Worm (Caenorhabditis elegans) whole organism, young adult: ENCODE measurements around the gene phat-3.

Experiments used
- B0019.2 ChIP-seq: fragments of 200-800 bp; sonication (Bioruptor generic); conservative IDR thresholded peaks from 2 replicates; pipeline ENCODE4 v1.3.6; 2022; ENCODE audit warnings: missing genetic modification reagents, missing genetic modification characterization, missing compliant biosample characterization
- C06A6.2 ChIP-seq: fragments of 200-800 bp; sonication (Bioruptor generic); conservative IDR thresholded peaks from 2 replicates; pipeline ENCODE4 v1.3.6; 2022; ENCODE audit warnings: missing genetic modification characterization, missing compliant biosample characterization
- D2030.7 ChIP-seq: fragments of 200-800 bp; sonication (Bioruptor generic); IDR thresholded peaks from 2 replicates; pipeline ENCODE4 v1.3.6; 2022; ENCODE audit warnings: missing genetic modification reagents, missing genetic modification characterization, missing compliant biosample characterization
- F33H1.4 ChIP-seq: fragments of 200-800 bp; sonication (Bioruptor generic); IDR thresholded peaks from 2 replicates; pipeline ENCODE4 v1.3.6; 2022; ENCODE audit warnings: missing genetic modification reagents, missing genetic modification characterization, missing compliant biosample characterization
- F52B5.7 ChIP-seq: sonication (generic microtip); optimal IDR thresholded peaks from 2 replicates; lab custom pipeline; 2016; ENCODE audit warnings: mild to moderate bottlenecking, missing genetic modification characterization, missing compliant biosample characterization
- T07F8.4 ChIP-seq: sonication (generic microtip); optimal IDR thresholded peaks from 2 replicates; lab custom pipeline; 2016; ENCODE audit warnings: mild to moderate bottlenecking, missing genetic modification characterization, moderate library complexity, missing compliant biosample characterization
- Y53G8AR.9 ChIP-seq: fragments of 200-800 bp; sonication (Bioruptor generic); conservative IDR thresholded peaks from 2 replicates; pipeline ENCODE4 v1.3.6; 2022; ENCODE audit warnings: missing genetic modification reagents, missing genetic modification characterization, missing compliant biosample characterization
- Y67H2A.10 ChIP-seq: fragments of 200-800 bp; sonication (Bioruptor generic); conservative IDR thresholded peaks from 2 replicates; pipeline ENCODE4 v1.3.6; 2022; ENCODE audit warnings: missing genetic modification reagents, missing genetic modification characterization, missing compliant biosample characterization
- Y95B8A.8 ChIP-seq: fragments of 200-800 bp; sonication (Bioruptor generic); IDR thresholded peaks from 2 replicates; pipeline ENCODE4 v1.3.6; 2022; ENCODE audit warnings: missing genetic modification reagents, missing genetic modification characterization, missing compliant biosample characterization
- aptf-3 ChIP-seq: fragments of 200-800 bp; sonication (Bioruptor generic); IDR thresholded peaks from 2 replicates; pipeline ENCODE4 v1.3.6; 2022; ENCODE audit warnings: missing genetic modification characterization, missing compliant biosample characterization
- attf-5 ChIP-seq: fragments of 200-800 bp; sonication (Bioruptor generic); optimal IDR thresholded peaks from 2 replicates; lab custom pipeline; 2018; ENCODE audit warnings: mild to moderate bottlenecking, missing genetic modification characterization, missing compliant biosample characterization
- ceh-100 ChIP-seq: fragments of 200-800 bp; sonication (Bioruptor generic); IDR thresholded peaks from 2 replicates; pipeline ENCODE4 v1.3.6; 2022; ENCODE audit warnings: missing genetic modification reagents, missing genetic modification characterization, missing compliant biosample characterization
- ceh-27 ChIP-seq: fragments of 200-800 bp; sonication (Bioruptor generic); optimal IDR thresholded peaks from 2 replicates; lab custom pipeline; 2018; ENCODE audit warnings: mild to moderate bottlenecking, missing genetic modification characterization, moderate library complexity, missing compliant biosample characterization
- ceh-91 ChIP-seq: fragments of 200-800 bp; sonication (Bioruptor generic); IDR thresholded peaks from 2 replicates; pipeline ENCODE4 v1.3.6; 2022; ENCODE audit warnings: missing genetic modification reagents, missing genetic modification characterization, missing compliant biosample characterization
- dpl-1 ChIP-seq: fragments of 150-350 bp; optimal IDR thresholded peaks from 2 replicates; lab custom pipeline; 2014; ENCODE audit warnings: missing biosample characterization, missing genetic modification reagents, missing genetic modification characterization
- egl-18 ChIP-seq: fragments of 200-800 bp; sonication (Bioruptor generic); IDR thresholded peaks from 2 replicates; pipeline ENCODE4 v1.3.6; 2022; ENCODE audit warnings: missing genetic modification reagents, missing genetic modification characterization, missing compliant biosample characterization
- ekl-4 ChIP-seq: fragments of 200-800 bp; sonication (Bioruptor generic); IDR thresholded peaks from 2 replicates; pipeline ENCODE4 v1.3.6; 2022; ENCODE audit warnings: missing genetic modification reagents, missing genetic modification characterization, missing compliant biosample characterization
- hmg-1.2 ChIP-seq: fragments of 200-800 bp; sonication (Bioruptor generic); IDR thresholded peaks from 2 replicates; pipeline ENCODE4 v1.3.6; 2022; ENCODE audit warnings: missing genetic modification reagents, missing genetic modification characterization, missing compliant biosample characterization
- hmg-20 ChIP-seq: fragments of 200-800 bp; sonication (Bioruptor generic); IDR thresholded peaks from 2 replicates; pipeline ENCODE4 v1.3.6; 2022; ENCODE audit warnings: missing genetic modification reagents, missing genetic modification characterization, missing compliant biosample characterization
- hsf-1 ChIP-seq: fragments of 200-800 bp; sonication (Bioruptor generic); IDR thresholded peaks from 2 replicates; pipeline ENCODE4 v1.3.6; 2022; ENCODE audit warnings: missing genetic modification reagents, missing genetic modification characterization, missing compliant biosample characterization
- lag-1 ChIP-seq: fragments of 200-800 bp; sonication (Bioruptor generic); IDR thresholded peaks from 2 replicates; pipeline ENCODE4 v1.3.6; 2022; ENCODE audit warnings: missing genetic modification reagents, missing genetic modification characterization, missing compliant biosample characterization
- lin-26 ChIP-seq: fragments of 200-800 bp; sonication (Bioruptor generic); IDR thresholded peaks from 2 replicates; pipeline ENCODE4 v1.3.6; 2022; ENCODE audit warnings: missing genetic modification reagents, missing genetic modification characterization, missing compliant biosample characterization
- lin-35 ChIP-seq, 3 experiments: fragments of 150-350 bp in 2 of 3; sonication (generic microtip) in 1 of 3; optimal IDR thresholded peaks; 2 replicates each; lab custom pipeline; 2014 to 2018; ENCODE audit warnings: missing biosample characterization in 3 of 3, missing genetic modification characterization in 3 of 3, missing genetic modification reagents in 3 of 3
- lin-54 ChIP-seq: fragments of 200-800 bp; sonication (Bioruptor generic); optimal IDR thresholded peaks from 2 replicates; lab custom pipeline; 2018; ENCODE audit warnings: mild to moderate bottlenecking, missing genetic modification characterization, missing compliant biosample characterization
- lir-1 ChIP-seq: fragments of 200-800 bp; sonication (Bioruptor generic); conservative IDR thresholded peaks from 2 replicates; pipeline ENCODE4 v1.3.6; 2022; ENCODE audit warnings: missing genetic modification reagents, missing genetic modification characterization, missing compliant biosample characterization
- lsl-1 ChIP-seq: fragments of 200-800 bp; sonication (Bioruptor generic); optimal IDR thresholded peaks from 2 replicates; lab custom pipeline; 2018; ENCODE audit warnings: mild to moderate bottlenecking, missing genetic modification characterization, moderate library complexity, missing compliant biosample characterization
- madf-3 ChIP-seq: fragments of 200-800 bp; sonication (Bioruptor generic); IDR thresholded peaks from 2 replicates; pipeline ENCODE4 v1.3.6; 2022; ENCODE audit warnings: missing genetic modification reagents, missing genetic modification characterization, missing compliant biosample characterization
- madf-6 ChIP-seq: fragments of 200-800 bp; sonication (Bioruptor generic); IDR thresholded peaks from 2 replicates; pipeline ENCODE4 v1.3.6; 2022; ENCODE audit warnings: missing genetic modification reagents, missing genetic modification characterization, missing compliant biosample characterization
- madf-8 ChIP-seq: fragments of 200-800 bp; sonication (Bioruptor generic); conservative IDR thresholded peaks from 2 replicates; pipeline ENCODE4 v1.3.6; 2022; ENCODE audit warnings: missing genetic modification reagents, missing genetic modification characterization, missing compliant biosample characterization
- mcd-1 ChIP-seq: fragments of 200-800 bp; sonication (Bioruptor generic); IDR thresholded peaks from 2 replicates; pipeline ENCODE4 v1.3.6; 2022; ENCODE audit warnings: missing genetic modification reagents, missing genetic modification characterization, missing compliant biosample characterization
- mxl-1 ChIP-seq: sonication (generic microtip); optimal IDR thresholded peaks from 2 replicates; lab custom pipeline; 2016; ENCODE audit warnings: missing genetic modification characterization, missing compliant biosample characterization
- nfyb-1 ChIP-seq: fragments of 200-800 bp; sonication (Bioruptor generic); IDR thresholded peaks from 2 replicates; pipeline ENCODE4 v1.3.6; 2022; ENCODE audit warnings: missing genetic modification reagents, missing genetic modification characterization, missing compliant biosample characterization
- nhr-179 ChIP-seq: sonication (generic microtip); optimal IDR thresholded peaks from 2 replicates; lab custom pipeline; 2016; ENCODE audit warnings: mild to moderate bottlenecking, missing genetic modification characterization, missing compliant biosample characterization
- rcor-1 ChIP-seq: fragments of 200-800 bp; sonication (Bioruptor generic); IDR thresholded peaks from 2 replicates; pipeline ENCODE4 v1.3.6; 2022; ENCODE audit warnings: missing genetic modification reagents, missing genetic modification characterization, missing compliant biosample characterization
- sea-2 ChIP-seq: fragments of 200-800 bp; sonication (Bioruptor generic); IDR thresholded peaks from 2 replicates; pipeline ENCODE4 v1.3.6; 2022; ENCODE audit warnings: missing genetic modification characterization, missing compliant biosample characterization
- unc-130 ChIP-seq: sonication (generic microtip); optimal IDR thresholded peaks from 2 replicates; lab custom pipeline; 2016; ENCODE audit warnings: missing genetic modification reagents, missing genetic modification characterization, missing compliant biosample characterization
- xnd-1 ChIP-seq: sonication (generic microtip); optimal IDR thresholded peaks from 2 replicates; lab custom pipeline; 2016; ENCODE audit warnings: missing genotype, missing genetic modification reagents, missing genetic modification characterization, missing compliant biosample characterization
- zfh-2 ChIP-seq: fragments of 200-800 bp; sonication (Bioruptor generic); conservative IDR thresholded peaks from 2 replicates; pipeline ENCODE4 v1.3.6; 2022; ENCODE audit warnings: missing genetic modification reagents, missing genetic modification characterization, missing compliant biosample characterization
- ztf-22 ChIP-seq: fragments of 200-800 bp; sonication (Bioruptor generic); optimal IDR thresholded peaks from 2 replicates; lab custom pipeline; 2018; ENCODE audit warnings: mild to moderate bottlenecking, missing genetic modification characterization, moderate library complexity, missing compliant biosample characterization

phat-3 gene

ce11 chrV:4063559-4064164 lies 19.9 kb downstream of the phat-3 start:
- peak; percentile 72; the same call in 1 of the 2 replicates for TF ChIP-seq D2030.7 (GFP tag; lab: Robert Waterston, UW)
- TF ChIP-seq B0019.2 (GFP tag; lab: Robert Waterston, UW): 0 out of 2 replicates have a peak, but pooled peaks have one; percentile 19
- TF ChIP-seq attf-5 (GFP tag; lab: Kevin White, UChicago): peak; percentile 6
- 0 out of 2 replicates have a peak, but pooled peaks have one; percentile 59 for TF ChIP-seq egl-18 (GFP tag; lab: Robert Waterston, UW)
- peak; percentile 67 for TF ChIP-seq C06A6.2 (GFP tag; lab: Robert Waterston, UW)
- peak; percentile 98 for TF ChIP-seq mcd-1 (GFP tag; lab: Robert Waterston, UW)
- peak; percentile 60 for TF ChIP-seq F33H1.4 (GFP tag; lab: Robert Waterston, UW)
- peak; percentile 57 for TF ChIP-seq lin-54 (GFP tag; lab: Kevin White, UChicago)
- TF ChIP-seq nfyb-1 (GFP tag; lab: Robert Waterston, UW): peak; percentile 83
- 0 out of 2 replicates have a peak, but pooled peaks have one; percentile 30 for TF ChIP-seq Y67H2A.10 (GFP tag; lab: Robert Waterston, UW)
- peak; percentile 66 for TF ChIP-seq madf-6 (GFP tag; lab: Robert Waterston, UW)
- peak; percentile 33; the same call in 1 of the 2 replicates for TF ChIP-seq madf-8 (GFP tag; lab: Robert Waterston, UW)
- peak; percentile 77 for TF ChIP-seq ceh-100 (GFP tag; lab: Robert Waterston, UW)
- 0 out of 2 replicates have a peak, but pooled peaks have one; percentile 16 for TF ChIP-seq hmg-20 (GFP tag; lab: Robert Waterston, UW)
- peak; percentile 69 for TF ChIP-seq ceh-91 (GFP tag; lab: Robert Waterston, UW)
- TF ChIP-seq hmg-1.2 (GFP tag; lab: Robert Waterston, UW): peak; percentile 91
- peak; percentile 35; the same call in 1 of the 2 replicates for TF ChIP-seq lir-1 (GFP tag; lab: Robert Waterston, UW)
- peak; percentile 63; the same call in 1 of the 2 replicates for TF ChIP-seq rcor-1 (GFP tag; lab: Robert Waterston, UW)
- peak; percentile 54 for TF ChIP-seq hsf-1 (GFP tag; lab: Robert Waterston, UW)
- TF ChIP-seq lsl-1 (GFP tag; lab: Kevin White, UChicago): peak; percentile 36
- TF ChIP-seq ekl-4: peak; percentile 66; the same call in 1 of the 2 replicates

- TF ChIP-seq hmg-1.2 (GFP tag; lab: Robert Waterston, UW) (peak; percentile 36; the same call in 1 of the 2 replicates), mcd-1 (GFP tag; lab: Robert Waterston, UW) (peak; percentile 59)
- TF ChIP-seq, all 124 proteins: peak for 2; not testable (repeated sequence) for 122
Measured at ce11 chrV:4066143-4066542, 22.4 kb downstream of the phat-3 start.

ce11 chrV:4067876-4068275 lies 24.1 kb downstream of the phat-3 start:
- TF ChIP-seq mcd-1 (GFP tag; lab: Robert Waterston, UW): peak; percentile 82

- no peak for TF ChIP-seq Y53G8AR.9 (GFP tag; lab: Robert Waterston, UW)
- no peak for TF ChIP-seq mxl-1 (tag; lab: Kevin White, UChicago)
- no peak for TF ChIP-seq lag-1
- TF ChIP-seq ztf-22 (GFP tag; lab: Kevin White, UChicago): no peak
- TF ChIP-seq lin-26: no peak
- no peak for TF ChIP-seq Y95B8A.8 (GFP tag; lab: Robert Waterston, UW)
- TF ChIP-seq madf-3 (GFP tag; lab: Robert Waterston, UW): no peak
- TF ChIP-seq aptf-3 (GFP tag; lab: Robert Waterston, UW): no peak
- no peak for TF ChIP-seq T07F8.4 (tag; lab: Kevin White, UChicago)
- no peak for TF ChIP-seq ekl-4
- no peak for TF ChIP-seq dpl-1 (GFP tag; lab: Kevin White, UChicago)
- no peak for TF ChIP-seq unc-130 (GFP tag; lab: Kevin White, UChicago)
- TF ChIP-seq xnd-1 (tag; lab: Kevin White, UChicago): no peak
- TF ChIP-seq zfh-2 (GFP tag; lab: Robert Waterston, UW): no peak
- no peak for TF ChIP-seq F52B5.7 (tag; lab: Kevin White, UChicago)
- no peak for TF ChIP-seq nhr-179
- TF ChIP-seq lin-35 (GFP tag; optimal IDR thresholded peaks at IDR 0.05; lab: Kevin White, UChicago): no peak
- TF ChIP-seq ceh-27 (GFP tag; lab: Kevin White, UChicago): no peak
- TF ChIP-seq sea-2 (GFP tag; lab: Robert Waterston, UW): no peak
Measured at ce11 chrV:4073455-4073854, 29.7 kb downstream of the phat-3 start, which contains the start of gene otpl-2. Gene otpl-2, plus strand, starts transcription at chrV:4073755.
